Worm (Caenorhabditis elegans) whole organism, dauer: ENCODE measurements around the gene srh-277.

Experiments
- unc-62 ChIP-seq: sonication (generic microtip); optimal IDR thresholded peaks from 2 replicates; lab custom pipeline; 2017; ENCODE audit warnings: missing biosample characterization, missing genetic modification reagents, missing genetic modification characterization

The srh-277 gene

ce11 chrV:16182918-16183317, at the start of gene srh-277:
Gene srh-277, plus strand, starts transcription at chrV:16183218.
- TF ChIP-seq unc-62 (GFP tag; lab: Kevin White, UChicago): no peak

- no peak for TF ChIP-seq unc-62 (GFP tag; lab: Kevin White, UChicago)
These were observed 46.0 kb upstream of the srh-277 start, which contains the start of gene F44G3.7 for ce11 chrV:16137043-16137442. Gene F44G3.7, minus strand, starts transcription at chrV:16137143.

DNA sequence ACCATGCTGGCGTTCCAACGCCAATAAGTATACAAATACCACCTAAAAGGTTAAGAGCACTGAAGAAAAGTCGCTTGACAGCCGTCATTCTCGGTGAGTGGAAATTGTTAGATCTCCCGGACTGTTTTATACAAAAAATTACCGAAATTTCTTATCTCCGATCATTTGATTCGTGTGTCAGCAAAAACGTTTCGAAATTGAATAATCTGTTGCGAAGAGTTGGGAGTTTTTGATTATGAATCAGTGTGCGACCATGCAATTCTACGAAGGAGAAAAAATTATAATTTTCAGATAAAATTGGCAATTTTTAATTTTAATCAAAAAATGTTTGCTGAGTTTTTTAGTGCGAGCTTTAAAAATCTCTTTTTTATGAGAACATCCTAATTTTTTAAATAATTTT, 43.5 kb upstream of the srh-277 start, which contains the start of gene clc-11:
Gene clc-11 (minus strand): TSS at position 101 of the 400 bp plus-strand sequence.
- no peak for TF ChIP-seq unc-62 (GFP tag; lab: Kevin White, UChicago)

DNA sequence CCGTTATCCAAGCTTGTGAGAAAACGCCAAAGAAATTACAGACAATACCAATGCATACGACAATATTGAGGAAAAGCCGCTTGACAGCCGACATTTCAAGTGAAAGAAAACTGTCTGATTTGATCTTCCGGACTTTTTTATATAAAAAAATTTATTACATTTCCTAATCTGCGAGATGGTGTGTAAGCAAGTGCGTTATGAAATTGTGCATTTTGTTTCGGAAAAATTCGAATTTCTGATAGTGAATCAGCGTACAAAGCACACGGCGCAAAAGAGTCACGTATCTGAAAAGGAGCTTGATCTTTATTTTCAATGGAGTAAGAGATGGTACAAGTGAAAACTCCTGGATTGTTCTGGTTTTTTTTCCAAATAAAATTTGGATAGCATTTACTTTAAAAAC, 41.9 kb upstream of the srh-277 start, which contains the start of gene clc-32:
Gene clc-32 (minus strand): TSS at position 101 of the 400 bp plus-strand sequence.
- TF ChIP-seq unc-62 (GFP tag; lab: Kevin White, UChicago): no peak

ce11 chrV:16142371-16142770, 40.6 kb upstream of the srh-277 start, which contains the start of gene fbxa-18:
Gene fbxa-18, plus strand, starts transcription at chrV:16142671.
- no peak for TF ChIP-seq unc-62 (GFP tag; lab: Kevin White, UChicago)

DNA sequence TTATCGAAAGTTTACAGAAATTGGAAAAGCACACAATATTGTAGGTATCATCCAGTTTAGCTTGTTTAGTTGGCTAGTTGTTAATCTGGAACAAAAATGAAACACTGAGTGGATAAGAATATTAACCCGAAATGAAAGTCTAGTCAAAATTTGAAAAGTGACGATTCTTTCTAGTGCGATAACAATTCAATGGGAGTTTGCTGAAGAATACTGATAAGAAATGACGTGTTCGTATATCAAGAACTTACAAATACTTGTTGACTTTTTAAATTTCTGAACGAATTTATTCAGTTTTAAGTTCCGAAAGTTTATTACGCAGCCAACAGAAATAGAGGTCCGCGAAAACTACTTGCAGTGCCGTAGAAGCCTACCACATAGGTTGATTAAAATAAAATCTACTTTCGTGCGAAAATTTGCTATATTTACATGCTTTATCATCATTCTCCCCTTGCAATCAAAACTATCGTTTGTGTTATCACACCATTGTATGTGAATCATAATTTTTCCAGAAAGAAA, 39.9 kb upstream of the srh-277 start, which contains the start of gene fbxa-88:
Gene fbxa-88 (minus strand): TSS at position 51 of the 516 bp plus-strand sequence.
- TF ChIP-seq unc-62 (GFP tag; lab: Kevin White, UChicago): no peak

DNA sequence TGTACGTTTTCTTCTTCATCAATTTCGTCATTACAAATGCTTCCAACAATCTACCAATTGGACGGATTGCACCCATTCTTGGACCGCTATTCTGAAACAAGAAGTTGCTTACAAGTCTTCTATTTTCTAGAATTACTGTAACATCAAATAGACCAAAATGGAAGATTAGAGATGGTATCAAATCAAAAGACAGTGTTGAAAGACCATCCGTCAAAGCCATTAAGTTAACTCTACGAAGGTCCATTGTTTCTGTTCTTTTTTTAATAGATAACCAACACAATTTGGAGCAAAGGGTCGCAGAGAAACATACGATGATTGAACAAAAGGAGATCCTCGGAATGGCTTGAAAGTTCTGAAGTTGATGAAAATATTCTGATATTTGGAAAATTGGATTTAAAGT, 38.0 kb upstream of the srh-277 start:
- TF ChIP-seq unc-62 (GFP tag; lab: Kevin White, UChicago): no peak

ce11 chrV:16148805-16149204, 34.2 kb upstream of the srh-277 start, which contains the start of gene F10A3.4:
Gene F10A3.4, plus strand, starts transcription at chrV:16149105.
- no peak for TF ChIP-seq unc-62 (GFP tag; lab: Kevin White, UChicago)

ce11 chrV:16153375-16153774, 29.6 kb upstream of the srh-277 start, which contains the start of gene str-254:
Gene str-254, minus strand, starts transcription at chrV:16153475.
- TF ChIP-seq unc-62 (GFP tag; lab: Kevin White, UChicago): no peak

DNA sequence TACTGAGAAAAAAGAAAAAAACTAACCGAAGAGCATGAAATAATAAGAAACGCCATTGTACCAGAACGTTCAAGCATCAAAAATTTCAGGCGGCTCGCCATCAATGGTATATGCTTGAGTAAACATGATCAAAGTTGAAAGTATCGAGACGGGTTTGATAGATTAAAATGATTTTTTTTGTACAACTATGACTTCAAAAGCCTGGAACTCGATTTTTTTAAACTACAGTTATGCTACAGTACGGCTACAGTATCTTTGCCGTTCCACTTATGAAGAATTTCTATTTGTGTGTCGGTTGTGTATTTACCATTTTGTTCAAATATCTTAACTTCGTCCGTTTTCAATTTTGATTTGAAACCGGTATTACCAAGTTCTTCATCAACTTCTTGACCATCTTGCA, 27.9 kb upstream of the srh-277 start, which contains the start of gene str-97:
Gene str-97 (minus strand): TSS at position 101 of the 400 bp plus-strand sequence.
- no peak for TF ChIP-seq unc-62 (GFP tag; lab: Kevin White, UChicago)

ce11 chrV:16158391-16158790, 24.6 kb upstream of the srh-277 start, which contains the start of gene str-99:
Gene str-99, minus strand, starts transcription at chrV:16158491.
- no peak for TF ChIP-seq unc-62 (GFP tag; lab: Kevin White, UChicago)

- TF ChIP-seq unc-62 (GFP tag; lab: Kevin White, UChicago): no peak
These were observed 23.4 kb upstream of the srh-277 start, which contains the start of gene F10A3.17 for ce11 chrV:16159594-16159993. Gene F10A3.17, minus strand, starts transcription at chrV:16159694.

- no peak for TF ChIP-seq unc-62 (GFP tag; lab: Kevin White, UChicago)
These were observed 22.9 kb upstream of the srh-277 start for ce11 chrV:16160087-16160486.

- no peak for TF ChIP-seq unc-62 (GFP tag; lab: Kevin White, UChicago)
These were observed 20.8 kb upstream of the srh-277 start, which contains the start of the genes str-109 and F10A3.11 for ce11 chrV:16162124-16162735. Gene str-109, minus strand, starts transcription at chrV:16162224. Gene F10A3.11, plus strand, starts transcription at chrV:16162685.

ce11 chrV:16163719-16164118, 19.3 kb upstream of the srh-277 start, which contains the start of gene F10A3.12:
Gene F10A3.12, plus strand, starts transcription at chrV:16164019.
- no peak for TF ChIP-seq unc-62 (GFP tag; lab: Kevin White, UChicago)

DNA sequence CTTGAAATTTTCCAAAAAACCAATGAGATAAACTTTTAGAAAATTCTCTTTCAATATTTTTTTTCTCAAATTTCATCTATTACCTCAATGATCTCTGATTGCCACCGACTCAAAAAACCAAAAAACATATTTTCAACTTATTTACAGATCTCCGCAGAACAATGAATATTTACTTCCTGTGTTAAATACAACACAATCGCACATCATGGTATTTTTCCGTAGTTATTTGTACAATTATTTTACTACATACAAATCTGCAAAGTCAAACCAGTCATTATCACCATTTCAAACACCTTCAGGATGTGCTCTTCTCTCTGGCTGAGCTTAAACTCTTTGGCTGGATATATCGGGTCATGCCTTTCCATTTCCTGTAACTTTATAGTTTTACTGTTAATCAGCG, 17.1 kb upstream of the srh-277 start, which contains the start of gene str-108:
Gene str-108 (plus strand): TSS at position 301 of the 400 bp plus-strand sequence.
- no peak for TF ChIP-seq unc-62 (GFP tag; lab: Kevin White, UChicago)
